Worm (Caenorhabditis elegans) whole organism, mixed stage, embryonic: ENCODE measurements around the gene arrd-14.

Experiments used
- M03D4.4 ChIP-seq: sonication (generic microtip); optimal IDR thresholded peaks from 2 replicates; lab custom pipeline; 2017; ENCODE audit warnings: mild to moderate bottlenecking, missing genetic modification characterization, missing compliant biosample characterization
- bed-3 ChIP-seq: fragments of 200-800 bp; sonication (Bioruptor generic); optimal IDR thresholded peaks from 3 replicates; lab custom pipeline; 2018; ENCODE audit warnings: mild to moderate bottlenecking, missing genetic modification characterization, moderate library complexity, missing compliant biosample characterization
- blmp-1 ChIP-seq: fragments of 150-350 bp; optimal IDR thresholded peaks from 2 replicates; lab custom pipeline; 2014; ENCODE audit warnings: missing biosample characterization, missing genetic modification characterization
- ceh-39 ChIP-seq: fragments of 150-350 bp; optimal IDR thresholded peaks from 2 replicates; lab custom pipeline; 2014; ENCODE audit warnings: missing biosample characterization, missing genetic modification characterization
- ceh-43 ChIP-seq: fragments of 200-800 bp; sonication (Bioruptor generic); optimal IDR thresholded peaks from 2 replicates; lab custom pipeline; 2018; ENCODE audit warnings: mild to moderate bottlenecking, missing genetic modification characterization, moderate library complexity, missing compliant biosample characterization
- ceh-83 ChIP-seq: fragments of 200-800 bp; sonication (Bioruptor generic); optimal IDR thresholded peaks from 2 replicates; lab custom pipeline; 2018; ENCODE audit warnings: mild to moderate bottlenecking, missing genetic modification characterization, missing compliant biosample characterization
- ces-1 ChIP-seq: fragments of 150-350 bp; optimal IDR thresholded peaks from 2 replicates; lab custom pipeline; 2014; ENCODE audit warnings: missing biosample characterization, missing genetic modification reagents, missing genetic modification characterization
- cnd-1 ChIP-seq: fragments of 200-800 bp; sonication (Bioruptor generic); optimal IDR thresholded peaks from 2 replicates; lab custom pipeline; 2018; ENCODE audit warnings: mild to moderate bottlenecking, missing genetic modification characterization, missing compliant biosample characterization
- drap-1 ChIP-seq: fragments of 200-800 bp; sonication (Bioruptor generic); optimal IDR thresholded peaks from 3 replicates; lab custom pipeline; 2018; ENCODE audit warnings: mild to moderate bottlenecking, missing genetic modification characterization, missing compliant biosample characterization
- elt-1 ChIP-seq: sonication (generic microtip); optimal IDR thresholded peaks from 2 replicates; lab custom pipeline; 2017; ENCODE audit warnings: missing genetic modification characterization, mild to moderate bottlenecking, missing compliant biosample characterization, antibody characterized with exemption, moderate library complexity, borderline replicate concordance; ENCODE audit not compliant: insufficient read depth
- elt-3 ChIP-seq: fragments of 150-350 bp; optimal IDR thresholded peaks from 2 replicates; lab custom pipeline; 2014; ENCODE audit warnings: missing biosample characterization, missing genetic modification characterization
- flh-1 ChIP-seq: fragments of 200-800 bp; sonication (Bioruptor generic); optimal IDR thresholded peaks from 2 replicates; lab custom pipeline; 2018; ENCODE audit warnings: mild to moderate bottlenecking, missing genetic modification characterization, moderate library complexity, missing compliant biosample characterization
- ham-2 ChIP-seq: fragments of 200-800 bp; sonication (Bioruptor generic); optimal IDR thresholded peaks from 2 replicates; lab custom pipeline; 2018; ENCODE audit warnings: mild to moderate bottlenecking, missing genetic modification characterization, missing compliant biosample characterization
- hlh-1 ChIP-seq: fragments of 150-350 bp; optimal IDR thresholded peaks from 2 replicates; lab custom pipeline; 2014; ENCODE audit warnings: missing biosample characterization, missing genetic modification reagents, missing genetic modification characterization
- lin-13 ChIP-seq: fragments of 150-350 bp; optimal IDR thresholded peaks from 2 replicates; lab custom pipeline; 2014; ENCODE audit warnings: missing biosample characterization, missing genetic modification characterization
- lin-32 ChIP-seq: fragments of 200-800 bp; sonication (Bioruptor generic); optimal IDR thresholded peaks from 2 replicates; lab custom pipeline; 2018; ENCODE audit warnings: mild to moderate bottlenecking, missing genetic modification characterization, missing compliant biosample characterization
- mab-5 ChIP-seq: fragments of 150-350 bp; optimal IDR thresholded peaks from 2 replicates; lab custom pipeline; 2014; ENCODE audit warnings: missing biosample characterization, missing genetic modification characterization
- mep-1 ChIP-seq: fragments of 150-350 bp; optimal IDR thresholded peaks from 2 replicates; lab custom pipeline; 2017; ENCODE audit warnings: missing biosample characterization, missing genetic modification reagents, missing genetic modification characterization, inconsistent platforms
- mls-2 ChIP-seq: sonication (generic microtip); optimal IDR thresholded peaks from 2 replicates; lab custom pipeline; 2016; ENCODE audit warnings: mild to moderate bottlenecking, missing genetic modification characterization, moderate library complexity, missing compliant biosample characterization
- nhr-2 ChIP-seq: fragments of 150-350 bp; optimal IDR thresholded peaks from 2 replicates; lab custom pipeline; 2014; ENCODE audit warnings: missing biosample characterization, missing genetic modification characterization
- nhr-237 ChIP-seq: fragments of 150-350 bp; optimal IDR thresholded peaks from 2 replicates; lab custom pipeline; 2014; ENCODE audit warnings: missing biosample characterization, missing genetic modification characterization
- nhr-28 ChIP-seq: fragments of 150-350 bp; optimal IDR thresholded peaks from 2 replicates; lab custom pipeline; 2014; ENCODE audit warnings: missing biosample characterization, missing genetic modification characterization
- nhr-76 ChIP-seq: sonication (generic microtip); optimal IDR thresholded peaks from 2 replicates; lab custom pipeline; 2017; ENCODE audit warnings: missing biosample characterization, missing genetic modification characterization
- pha-4 ChIP-seq: fragments of 150-350 bp; optimal IDR thresholded peaks from 2 replicates; lab custom pipeline; 2018; ENCODE audit warnings: missing biosample characterization, missing genetic modification reagents, missing genetic modification characterization
- sem-2 ChIP-seq: fragments of 200-800 bp; sonication (Bioruptor generic); optimal IDR thresholded peaks from 2 replicates; lab custom pipeline; 2018; ENCODE audit warnings: mild to moderate bottlenecking, missing genetic modification characterization, missing compliant biosample characterization
- sptf-1 ChIP-seq: sonication (generic microtip); optimal IDR thresholded peaks from 2 replicates; lab custom pipeline; 2017; ENCODE audit warnings: mild to moderate bottlenecking, missing genetic modification characterization, moderate library complexity, missing compliant biosample characterization
- tbx-8 ChIP-seq: fragments of 200-800 bp; sonication (Bioruptor generic); optimal IDR thresholded peaks from 2 replicates; lab custom pipeline; 2018; ENCODE audit warnings: mild to moderate bottlenecking, missing genetic modification characterization, moderate library complexity, missing compliant biosample characterization
- unc-120 ChIP-seq: sonication (generic microtip); optimal IDR thresholded peaks from 2 replicates; lab custom pipeline; 2017; ENCODE audit warnings: missing genetic modification characterization, missing compliant biosample characterization; ENCODE audit not compliant: poor library complexity, severe bottlenecking
- unc-39 ChIP-seq: fragments of 150-350 bp; optimal IDR thresholded peaks from 2 replicates; lab custom pipeline; 2014; ENCODE audit warnings: missing biosample characterization, missing genetic modification characterization
- unc-62 ChIP-seq: fragments of 150-350 bp; optimal IDR thresholded peaks from 2 replicates; lab custom pipeline; 2014; ENCODE audit warnings: missing biosample characterization, missing genetic modification reagents, missing genetic modification characterization
- zip-8 ChIP-seq: fragments of 150-350 bp; optimal IDR thresholded peaks from 2 replicates; lab custom pipeline; 2014; ENCODE audit warnings: missing biosample characterization, missing genetic modification characterization
- ztf-11 ChIP-seq: fragments of 150-350 bp; optimal IDR thresholded peaks from 2 replicates; lab custom pipeline; 2014; ENCODE audit warnings: missing biosample characterization, missing genetic modification characterization

The arrd-14 gene

ce11 chrII:13736906-13737305, 15.2 kb upstream of the arrd-14 start:
- peak; percentile 43 for TF ChIP-seq unc-62 (GFP tag; lab: Kevin White, UChicago)
- peak; percentile 65 for TF ChIP-seq nhr-2
- TF ChIP-seq cnd-1 = peak; percentile 8
- no peak for TF ChIP-seq nhr-76 (tag; lab: Kevin White, UChicago)

DNA sequence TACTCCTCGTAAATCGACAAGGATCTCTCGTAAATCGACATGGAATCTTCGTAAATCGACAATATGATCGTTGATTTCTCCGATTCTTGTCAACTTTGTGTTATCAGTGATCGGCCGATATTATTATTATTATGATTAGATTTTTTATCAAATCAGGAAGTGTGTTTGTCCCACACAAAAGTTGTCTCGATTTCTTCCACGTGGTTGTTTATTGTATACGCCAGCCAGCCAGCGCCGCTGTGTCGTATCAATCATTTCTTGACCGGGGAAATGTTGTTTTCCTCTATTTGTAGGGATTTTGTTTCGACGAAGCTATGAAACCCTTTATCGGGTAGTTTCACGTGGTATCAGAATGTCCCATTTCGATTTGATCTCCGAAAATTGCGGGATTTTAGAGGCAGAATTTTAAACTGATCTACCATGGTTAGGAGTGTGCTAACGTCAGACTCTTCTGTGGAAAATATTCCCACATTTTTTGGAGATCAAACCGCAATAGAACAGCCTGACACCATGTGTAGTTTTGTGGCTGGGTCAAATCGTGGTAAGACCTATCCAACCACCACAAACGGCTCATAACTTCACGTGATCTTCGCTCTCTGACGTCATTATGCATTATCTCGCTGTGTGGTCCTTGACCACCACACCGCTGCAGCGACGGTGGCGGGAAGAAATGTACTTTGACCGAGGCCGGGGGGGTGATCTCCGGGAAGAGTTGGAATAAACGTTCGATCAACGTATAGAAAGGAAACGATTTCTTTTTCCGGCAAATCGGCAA, 14.2 kb upstream of the arrd-14 start:
- no peak for TF ChIP-seq tbx-8 (GFP tag; lab: Kevin White, UChicago)
- no peak for TF ChIP-seq ham-2 (GFP tag; lab: Kevin White, UChicago)
- TF ChIP-seq nhr-2 = peak; percentile 57
- TF ChIP-seq M03D4.4 (tag; lab: Kevin White, UChicago) = no peak
- TF ChIP-seq elt-1 (tag; lab: Kevin White, UChicago) = peak; percentile 8
- peak; percentile 14 for TF ChIP-seq lin-13 (tag; lab: Kevin White, UChicago)
- TF ChIP-seq unc-62 (GFP tag; lab: Kevin White, UChicago) = no peak
- no peak for TF ChIP-seq nhr-28
- peak; percentile 1 for TF ChIP-seq elt-3 (tag; lab: Kevin White, UChicago)

DNA sequence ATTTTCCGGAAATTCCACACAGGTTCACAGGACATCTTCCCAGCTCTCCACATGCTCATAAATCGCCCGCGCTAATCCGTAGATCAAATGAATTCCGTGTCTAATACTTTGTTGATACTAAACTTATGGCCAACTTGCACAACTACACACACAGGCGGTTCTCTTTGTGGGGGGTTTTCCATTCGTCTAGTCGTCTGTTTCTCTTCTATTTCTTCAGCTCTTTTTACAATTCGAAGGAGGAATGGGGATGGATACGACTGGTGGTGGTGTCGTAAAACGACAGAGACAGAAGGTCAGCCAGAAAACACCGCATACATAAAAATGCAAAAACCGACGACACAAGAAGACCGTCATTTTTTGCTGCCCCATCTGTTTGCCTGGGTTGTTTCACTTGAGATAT, 12.7 kb upstream of the arrd-14 start:
- TF ChIP-seq mab-5 (tag; lab: Kevin White, UChicago) = no peak
- peak; percentile 57 for TF ChIP-seq cnd-1
- no peak for TF ChIP-seq ceh-39
- peak; percentile 16 for TF ChIP-seq pha-4 (tag; lab: Kevin White, UChicago)
- TF ChIP-seq ceh-83 (GFP tag; lab: Kevin White, UChicago) = no peak
- TF ChIP-seq hlh-1 (tag; lab: Kevin White, UChicago) = peak; percentile 47
- no peak for TF ChIP-seq ceh-43 (GFP tag; lab: Kevin White, UChicago)
- no peak for TF ChIP-seq ztf-11 (tag; lab: Kevin White, UChicago)
- no peak for TF ChIP-seq sem-2 (GFP tag; lab: Kevin White, UChicago)
- TF ChIP-seq unc-120 (tag; lab: Kevin White, UChicago) = no peak
- no peak for TF ChIP-seq flh-1 (GFP tag; lab: Kevin White, UChicago)
- no peak for TF ChIP-seq mls-2 (tag; lab: Kevin White, UChicago)
- no peak for TF ChIP-seq sptf-1 (tag; lab: Kevin White, UChicago)
- TF ChIP-seq ces-1 = no peak
- no peak for TF ChIP-seq unc-62 (GFP tag; lab: Kevin White, UChicago)
- TF ChIP-seq lin-32 (GFP tag; lab: Kevin White, UChicago) = no peak
- no peak for TF ChIP-seq bed-3 (GFP tag; lab: Kevin White, UChicago)
- TF ChIP-seq M03D4.4 (tag; lab: Kevin White, UChicago) = no peak

ce11 chrII:13741449-13741848, 10.7 kb upstream of the arrd-14 start, which contains the start of gene mig-14:
Gene mig-14, plus strand, starts transcription at chrII:13741738.
- TF ChIP-seq nhr-237 (tag; lab: Kevin White, UChicago) = no peak
- no peak for TF ChIP-seq unc-120 (tag; lab: Kevin White, UChicago)
- TF ChIP-seq elt-3 (tag; lab: Kevin White, UChicago) = no peak
- TF ChIP-seq, all 35 proteins: peak for 0

DNA sequence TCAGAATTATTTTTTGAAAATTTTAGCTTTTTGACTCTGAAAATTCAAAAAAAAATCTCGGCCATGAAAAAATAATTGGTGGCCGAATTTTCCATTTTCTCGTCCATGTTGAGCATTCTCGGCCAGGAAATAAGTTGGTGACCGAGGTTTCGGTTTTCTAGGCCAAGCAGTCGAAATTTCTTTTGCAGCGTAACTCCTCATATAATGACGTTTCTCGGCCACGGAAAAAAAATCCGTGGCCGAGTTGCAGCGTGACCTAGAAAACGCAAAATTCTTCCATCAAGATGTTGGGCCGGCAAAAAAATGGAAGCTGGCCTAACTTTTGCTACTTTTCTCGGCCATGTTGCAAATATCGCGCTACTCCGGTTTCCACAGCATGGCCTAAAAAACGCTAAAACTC, 2.0 kb upstream of the arrd-14 start:
- TF ChIP-seq mab-5 (tag; lab: Kevin White, UChicago) = no peak
- no peak for TF ChIP-seq nhr-28
- TF ChIP-seq tbx-8 (GFP tag; lab: Kevin White, UChicago) = no peak
- no peak for TF ChIP-seq mep-1 (tag; lab: Kevin White, UChicago)
- no peak for TF ChIP-seq sem-2 (GFP tag; lab: Kevin White, UChicago)
- TF ChIP-seq lin-13 (tag; lab: Kevin White, UChicago) = no peak
- TF ChIP-seq drap-1 = no peak
- TF ChIP-seq elt-1 (tag; lab: Kevin White, UChicago) = no peak
- TF ChIP-seq mls-2 (tag; lab: Kevin White, UChicago) = no peak
- no peak for TF ChIP-seq unc-39 (tag; lab: Kevin White, UChicago)
- no peak for TF ChIP-seq ztf-11 (tag; lab: Kevin White, UChicago)
- TF ChIP-seq hlh-1 (tag; lab: Kevin White, UChicago) = no peak
- TF ChIP-seq sptf-1 (tag; lab: Kevin White, UChicago) = no peak
- TF ChIP-seq ceh-83 (GFP tag; lab: Kevin White, UChicago) = no peak
- TF ChIP-seq zip-8 (tag; lab: Kevin White, UChicago) = no peak
- TF ChIP-seq ces-1 = no peak
- no peak for TF ChIP-seq blmp-1 (tag; lab: Kevin White, UChicago)
- TF ChIP-seq ceh-43 (GFP tag; lab: Kevin White, UChicago) = no peak
- no peak for TF ChIP-seq nhr-237 (tag; lab: Kevin White, UChicago)
- no peak for TF ChIP-seq bed-3 (GFP tag; lab: Kevin White, UChicago)
- TF ChIP-seq, all 35 proteins: peak for 0
